Fruit fly (Drosophila melanogaster) whole organism, pupa: ENCODE data around the gene Tdh.
"Not testable (repeated sequence)": the region's sequence is repeated elsewhere in the genome, so short reads cannot be mapped to it uniquely, and the experiment has no call there.

Source experiments
- CG10348 ChIP-seq: fragments of 200-800 bp; sonication (Bioruptor generic); IDR thresholded peaks from 2 replicates; pipeline ENCODE4 v1.3.6; 2022; ENCODE audit warnings: missing biosample characterization, missing genetic modification characterization
- CG12605 ChIP-seq: fragments of 200-800 bp; sonication (Bioruptor generic); IDR thresholded peaks from 2 replicates; pipeline ENCODE4 v1.3.6; 2022; ENCODE audit warnings: missing biosample characterization, missing genetic modification characterization
- CG13204 ChIP-seq: fragments of 200-800 bp; sonication (Bioruptor generic); optimal IDR thresholded peaks from 2 replicates; lab custom pipeline; 2018; ENCODE audit warnings: missing biosample characterization, mild to moderate bottlenecking, missing genetic modification characterization, moderate library complexity
- CG14655 ChIP-seq: fragments of 200-800 bp; sonication (Bioruptor generic); optimal IDR thresholded peaks from 3 replicates; lab custom pipeline; 2017; ENCODE audit warnings: mild to moderate bottlenecking, missing biosample characterization, missing genetic modification reagents, missing genetic modification characterization
- CG15710 ChIP-seq: fragments of 200-800 bp; sonication (Bioruptor generic); optimal IDR thresholded peaks from 2 replicates; lab custom pipeline; 2018; ENCODE audit warnings: missing biosample characterization, mild to moderate bottlenecking, missing genetic modification characterization, moderate library complexity
- CG17806 ChIP-seq: fragments of 200-800 bp; sonication (Bioruptor generic); optimal IDR thresholded peaks from 2 replicates; lab custom pipeline; 2018; ENCODE audit warnings: missing biosample characterization, mild to moderate bottlenecking, missing genetic modification characterization, moderate library complexity
- CG32121 ChIP-seq: fragments of 200-800 bp; sonication (Bioruptor generic); IDR thresholded peaks from 2 replicates; pipeline ENCODE4 v1.3.6; 2022; ENCODE audit warnings: missing biosample characterization, missing genetic modification characterization
- CG34367 ChIP-seq: fragments of 200-800 bp; sonication (Bioruptor generic); optimal IDR thresholded peaks from 2 replicates; lab custom pipeline; 2018; ENCODE audit warnings: missing biosample characterization, mild to moderate bottlenecking, missing genetic modification characterization
- CG4496 ChIP-seq: fragments of 200-800 bp; sonication (Bioruptor generic); IDR thresholded peaks from 3 replicates; pipeline ENCODE4 v1.3.6; 2022; ENCODE audit warnings: missing biosample characterization, missing genetic modification characterization
- CG8159 ChIP-seq: fragments of 200-800 bp; sonication (Bioruptor generic); optimal IDR thresholded peaks from 3 replicates; lab custom pipeline; 2018; ENCODE audit warnings: missing biosample characterization, mild to moderate bottlenecking, missing genetic modification characterization, moderate library complexity
- CG8301 ChIP-seq: fragments of 200-800 bp; sonication (Bioruptor generic); optimal IDR thresholded peaks from 2 replicates; lab custom pipeline; 2018; ENCODE audit warnings: missing biosample characterization, mild to moderate bottlenecking, missing genetic modification characterization
- CG9948 ChIP-seq: fragments of 200-800 bp; sonication (Bioruptor generic); optimal IDR thresholded peaks from 2 replicates; lab custom pipeline; 2018; ENCODE audit warnings: missing biosample characterization, mild to moderate bottlenecking, missing genetic modification characterization, moderate library complexity
- D1 ChIP-seq: fragments of 200-800 bp; sonication (Bioruptor generic); optimal IDR thresholded peaks from 2 replicates; lab custom pipeline; 2018; ENCODE audit warnings: missing biosample characterization, mild to moderate bottlenecking, missing genetic modification characterization, moderate library complexity
- EcR ChIP-seq: fragments of 200-800 bp; sonication (Bioruptor generic); optimal IDR thresholded peaks from 3 replicates; lab custom pipeline; 2019; ENCODE audit warnings: missing biosample characterization, missing genetic modification characterization, mild to moderate bottlenecking, moderate library complexity, missing genetic modification reagents
- Ets98B ChIP-seq: fragments of 200-800 bp; sonication (Bioruptor generic); IDR thresholded peaks from 2 replicates; pipeline ENCODE4 v1.3.6; 2022; ENCODE audit warnings: missing biosample characterization, missing genetic modification characterization
- Pif1A ChIP-seq: fragments of 200-800 bp; sonication (Bioruptor generic); optimal IDR thresholded peaks from 3 replicates; lab custom pipeline; 2016; ENCODE audit warnings: missing biosample characterization, missing genetic modification characterization
- Pif1B ChIP-seq: fragments of 200-800 bp; sonication (Bioruptor generic); optimal IDR thresholded peaks from 3 replicates; lab custom pipeline; 2016; ENCODE audit warnings: missing biosample characterization, missing genetic modification characterization
- Snoo ChIP-seq: fragments of 200-800 bp; sonication (Bioruptor generic); optimal IDR thresholded peaks from 3 replicates; lab custom pipeline; 2017; ENCODE audit warnings: missing biosample characterization, mild to moderate bottlenecking, missing genetic modification characterization, inconsistent platforms
- fd96Ca ChIP-seq: fragments of 200-800 bp; sonication (Bioruptor generic); IDR thresholded peaks from 3 replicates; pipeline ENCODE4 v1.3.6; 2022; ENCODE audit warnings: missing biosample characterization, missing genetic modification characterization
- gl ChIP-seq: fragments of 200-800 bp; sonication (Bioruptor generic); optimal IDR thresholded peaks from 2 replicates; lab custom pipeline; 2018; ENCODE audit warnings: missing biosample characterization, mild to moderate bottlenecking, missing genetic modification characterization
- rn ChIP-seq: fragments of 200-800 bp; sonication (Bioruptor generic); IDR thresholded peaks from 2 replicates; pipeline ENCODE4 v1.3.6; 2022; ENCODE audit warnings: missing biosample characterization, missing genetic modification characterization

The Tdh gene

DNA sequence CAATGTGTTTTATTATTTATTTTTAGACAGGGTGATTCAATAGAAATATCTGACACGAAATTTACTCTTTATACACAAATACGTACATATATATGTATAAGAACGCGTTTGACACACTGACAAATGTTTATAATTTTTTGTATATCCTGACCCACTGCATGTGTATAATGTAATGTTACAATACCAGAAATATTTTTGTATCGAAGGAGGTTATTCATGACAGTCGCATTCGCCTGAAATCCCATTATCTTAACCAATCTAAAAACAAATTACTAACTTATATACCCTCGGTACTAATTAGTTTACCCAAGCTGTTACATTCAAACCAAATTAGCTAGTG is 27.5 kb downstream of the Tdh start:
- TF ChIP-seq fd96Ca (GFP tag; lab: Robert Waterston, UW) (no peak), CG32121 (GFP tag; lab: Robert Waterston, UW) (peak; percentile 23; the same call in 1 of the 2 replicates), Ets98B (GFP tag; lab: Robert Waterston, UW) (peak; percentile 24), gl (tag; lab: Kevin White, UChicago) (no peak), CG9948 (tag; lab: Kevin White, UChicago) (no peak), CG8301 (tag; lab: Kevin White, UChicago) (peak; percentile 7), CG4496 (GFP tag; lab: Robert Waterston, UW) (no peak), CG12605 (GFP tag; lab: Robert Waterston, UW) (no peak), EcR (no peak)
- TF ChIP-seq, all 21 proteins: peak for 3

DNA sequence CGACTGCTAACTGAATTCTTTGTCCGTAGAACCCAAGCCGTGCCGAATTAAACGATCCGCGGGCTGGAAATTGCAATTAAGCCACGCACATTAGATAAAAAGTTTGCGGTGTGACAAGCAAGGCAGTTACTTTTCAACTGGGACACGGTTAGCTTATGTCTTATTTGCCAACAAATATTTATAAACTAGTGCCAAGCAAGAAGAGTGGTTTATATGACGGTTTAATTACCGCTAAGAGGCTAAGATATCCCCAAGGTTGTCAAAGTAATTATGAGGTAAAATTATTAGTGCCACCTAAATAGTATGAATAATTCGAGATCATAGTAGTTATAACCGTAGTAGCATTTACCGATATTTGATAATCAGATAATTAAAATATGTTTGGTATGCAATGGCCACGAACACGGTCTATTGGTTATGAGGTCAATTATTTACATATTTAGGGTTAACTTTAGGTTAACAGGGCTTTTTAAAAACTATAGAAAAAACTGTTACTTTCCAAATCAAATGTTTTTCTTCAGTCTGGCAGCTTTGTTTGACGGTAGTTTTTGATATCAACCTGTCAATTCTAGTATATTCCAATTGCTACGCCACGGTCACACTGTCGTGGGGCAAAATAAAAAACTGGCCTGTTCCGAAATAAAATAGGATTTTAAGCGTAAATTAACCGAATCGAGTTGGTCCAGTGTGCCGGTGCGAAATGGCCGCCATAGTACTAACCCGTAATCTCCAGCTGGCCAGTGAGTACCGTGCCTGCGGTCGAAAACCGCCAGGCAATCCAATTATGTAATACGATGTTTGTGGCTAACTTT is 28.2 kb downstream of the Tdh start, which contains the start of gene ZnT77C:
ZnT77C (minus strand) TSS at position 142 of the 812 bp plus-strand sequence.
- TF ChIP-seq Pif1A (GFP tag; lab: Kevin White, UChicago) = no peak

DNA sequence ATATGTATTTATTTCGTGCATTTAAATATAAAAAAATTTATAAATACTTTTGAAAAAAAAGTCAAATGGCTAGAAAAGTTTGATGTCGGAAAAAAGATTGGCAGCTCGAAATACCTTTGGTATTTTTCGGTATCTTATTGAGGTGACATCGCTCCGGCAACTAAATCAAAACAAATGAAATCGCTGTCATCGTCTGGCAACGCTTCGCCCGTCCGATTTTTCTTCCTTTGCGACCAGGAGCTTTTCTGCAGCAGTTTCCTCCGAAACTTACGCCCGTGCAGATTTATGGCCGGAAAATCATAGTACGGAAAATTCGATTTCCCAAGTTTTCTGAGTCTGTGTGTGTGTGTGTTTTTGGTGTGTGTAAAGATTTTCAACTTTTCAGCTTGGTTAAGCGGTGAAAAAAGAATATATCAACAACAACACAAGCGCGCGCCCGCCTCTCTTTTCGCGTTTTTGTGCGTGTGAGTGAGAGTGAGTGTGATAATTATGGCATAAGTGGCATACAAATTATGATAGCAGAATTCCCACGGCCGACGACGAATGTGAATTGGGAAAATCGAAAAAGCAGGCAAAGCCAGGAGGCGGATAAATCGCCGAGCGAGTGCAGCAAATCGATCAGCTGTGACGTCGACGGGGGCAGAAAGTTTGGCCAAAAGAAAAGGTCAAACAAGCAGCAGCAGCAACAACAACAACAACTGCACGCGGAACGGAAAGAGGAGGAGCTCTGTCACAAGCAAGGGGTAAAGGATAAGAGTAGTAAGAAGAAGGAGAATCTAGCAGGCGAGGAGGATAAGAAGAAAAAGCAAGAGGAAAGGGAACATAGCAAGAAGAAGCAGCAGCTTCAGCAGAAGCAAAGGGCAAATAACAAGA is 30.6 kb downstream of the Tdh start, which contains the start of gene CG32425:
CG32425 (plus strand) TSS at position 200 of the 873 bp plus-strand sequence.
- TF ChIP-seq D1 (tag; lab: Kevin White, UChicago) (no peak), Pif1A (GFP tag; lab: Kevin White, UChicago) (no peak), CG34367 (tag; lab: Kevin White, UChicago) (no peak), CG10348 (GFP tag; lab: Robert Waterston, UW) (no peak), CG8301 (tag; lab: Kevin White, UChicago) (no peak), CG8159 (tag; lab: Kevin White, UChicago) (no peak), gl (tag; lab: Kevin White, UChicago) (peak; percentile 26), CG15710 (tag; lab: Kevin White, UChicago) (no peak), CG17806 (tag; lab: Kevin White, UChicago) (peak; percentile 1), CG9948 (tag; lab: Kevin White, UChicago) (no peak), CG14655 (GFP tag; lab: Kevin White, UChicago) (no peak), EcR (peak; percentile 32), Snoo (no peak), fd96Ca (GFP tag; lab: Robert Waterston, UW) (no peak), CG32121 (GFP tag; lab: Robert Waterston, UW) (no peak), Pif1B (GFP tag; lab: Kevin White, UChicago) (no peak), Ets98B (GFP tag; lab: Robert Waterston, UW) (0 out of 2 replicates have a peak, but pooled peaks have one; percentile 19), CG13204 (no peak), CG4496 (GFP tag; lab: Robert Waterston, UW) (peak; percentile 61; the same call in 1 of the 3 replicates), rn (GFP tag; lab: Robert Waterston, UW) (no peak), CG12605 (GFP tag; lab: Robert Waterston, UW) (no peak)
- TF ChIP-seq, all 21 proteins: peak for 5

DNA sequence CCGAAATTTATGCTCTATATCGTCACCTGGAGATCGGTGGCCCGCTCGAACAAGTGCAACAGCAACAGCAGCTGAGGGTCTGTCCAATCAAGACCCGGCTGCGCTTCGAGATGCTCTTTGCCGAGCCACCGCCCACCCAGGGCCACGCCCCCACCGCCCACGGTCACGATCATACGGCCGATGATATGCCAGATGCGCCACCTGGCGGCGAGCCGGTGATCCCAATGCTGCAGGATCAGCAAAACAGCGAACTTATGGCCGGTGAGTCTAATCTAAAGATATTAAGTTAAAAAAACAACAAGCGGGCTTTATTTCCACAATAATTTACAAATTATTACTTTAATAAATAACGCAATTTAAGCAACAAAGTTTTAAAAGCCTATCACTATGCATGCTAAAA is 31.5 kb downstream of the Tdh start:
- TF ChIP-seq CG14655 (GFP tag; lab: Kevin White, UChicago) (no peak), CG32121 (GFP tag; lab: Robert Waterston, UW) (0 out of 2 replicates have a peak, but pooled peaks have one; percentile 18), D1 (tag; lab: Kevin White, UChicago) (peak; percentile 29)

DNA sequence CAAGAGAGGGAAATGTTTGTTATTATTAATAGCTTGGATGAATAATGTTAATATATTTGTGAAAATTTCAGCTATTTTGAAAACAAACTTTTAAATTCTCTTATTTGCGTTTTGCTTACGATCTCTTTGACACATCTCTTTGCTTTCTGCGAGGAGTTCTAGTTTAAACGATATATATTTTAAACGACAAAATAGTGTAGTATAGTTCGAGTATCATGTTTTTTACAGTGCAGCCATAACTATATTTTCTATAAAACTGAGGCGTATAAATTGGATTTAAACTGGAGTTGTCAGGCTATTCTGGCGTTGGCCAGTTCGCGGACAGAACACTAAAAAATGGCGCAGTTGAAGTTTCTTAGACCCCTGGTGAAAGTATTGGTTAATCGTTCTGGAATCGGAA is 32.8 kb downstream of the Tdh start, which contains the start of gene CG18281:
CG18281 (plus strand) TSS at position 301 of the 400 bp plus-strand sequence.
- not testable (repeated sequence) for TF ChIP-seq D1 (tag; lab: Kevin White, UChicago); fd96Ca (GFP tag; lab: Robert Waterston, UW); CG8159 (tag; lab: Kevin White, UChicago)

DNA sequence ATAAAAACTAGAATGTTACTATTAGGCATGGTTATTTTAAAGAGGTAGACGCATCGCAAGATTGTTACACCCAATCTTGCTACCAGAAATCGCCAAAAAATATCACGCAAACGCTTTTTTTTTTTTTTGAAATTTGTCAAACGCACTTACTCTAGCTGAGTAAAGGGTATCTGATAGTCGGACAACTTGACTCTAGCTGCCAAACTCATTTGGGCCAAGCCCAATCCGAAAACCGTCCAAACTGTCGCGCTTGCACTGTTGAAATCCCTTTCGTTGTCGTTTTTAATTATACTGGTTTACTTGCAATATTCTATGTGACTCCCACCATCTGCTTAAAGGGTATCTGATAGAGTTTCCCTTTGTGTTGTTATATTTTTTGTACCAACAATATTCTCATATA is 36.5 kb downstream of the Tdh start:
- no peak for TF ChIP-seq CG9948 (tag; lab: Kevin White, UChicago)
- TF ChIP-seq fd96Ca (GFP tag; lab: Robert Waterston, UW) = no peak
- TF ChIP-seq CG14655 (GFP tag; lab: Kevin White, UChicago) = no peak
- no peak for TF ChIP-seq CG4496 (GFP tag; lab: Robert Waterston, UW)
- no peak for TF ChIP-seq CG15710 (tag; lab: Kevin White, UChicago)
- TF ChIP-seq CG34367 (tag; lab: Kevin White, UChicago) = no peak
- no peak for TF ChIP-seq EcR
- TF ChIP-seq CG10348 (GFP tag; lab: Robert Waterston, UW) = no peak
- no peak for TF ChIP-seq CG12605 (GFP tag; lab: Robert Waterston, UW)
- no peak for TF ChIP-seq CG13204
- TF ChIP-seq Snoo = no peak
- no peak for TF ChIP-seq CG32121 (GFP tag; lab: Robert Waterston, UW)
- no peak for TF ChIP-seq CG8159 (tag; lab: Kevin White, UChicago)
- no peak for TF ChIP-seq D1 (tag; lab: Kevin White, UChicago)
- TF ChIP-seq Pif1B (GFP tag; lab: Kevin White, UChicago) = no peak
